Fruit fly (Drosophila melanogaster) whole organism, embryonic: ENCODE data around the gene CG10254.

Experiments used
- Bgb ChIP-seq: fragments of 200-800 bp; sonication (Bioruptor generic); IDR thresholded peaks from 2 replicates; pipeline ENCODE4 v1.3.6; 2022; ENCODE audit warnings: missing biosample characterization, missing genetic modification characterization; ENCODE audit not compliant: partially characterized antibody
- CG11504 ChIP-seq: fragments of 200-800 bp; sonication (Bioruptor generic); optimal IDR thresholded peaks from 3 replicates; lab custom pipeline; 2019; ENCODE audit warnings: missing biosample characterization, mild to moderate bottlenecking, missing genetic modification characterization, moderate library complexity
- CG12071 ChIP-seq: fragments of 200-800 bp; sonication (Bioruptor generic); optimal IDR thresholded peaks from 3 replicates; lab custom pipeline; 2018; ENCODE audit warnings: missing biosample characterization, mild to moderate bottlenecking, missing genetic modification characterization
- CG12744 ChIP-seq: fragments of 200-800 bp; sonication (Bioruptor generic); optimal IDR thresholded peaks from 2 replicates; lab custom pipeline; 2016; ENCODE audit warnings: missing biosample characterization, missing genetic modification characterization
- CG14710 ChIP-seq: fragments of 200-800 bp; sonication (Bioruptor generic); optimal IDR thresholded peaks from 3 replicates; lab custom pipeline; 2019; ENCODE audit warnings: missing biosample characterization, mild to moderate bottlenecking, missing genetic modification characterization, moderate library complexity
- CG15514 ChIP-seq: fragments of 200-800 bp; sonication (Bioruptor generic); optimal IDR thresholded peaks from 3 replicates; lab custom pipeline; 2017; ENCODE audit warnings: missing biosample characterization, missing genetic modification characterization, mild to moderate bottlenecking, moderate library complexity, missing genetic modification reagents
- CG15601 ChIP-seq: fragments of 200-800 bp; sonication (Bioruptor generic); optimal IDR thresholded peaks from 3 replicates; lab custom pipeline; 2019; ENCODE audit warnings: missing biosample characterization, mild to moderate bottlenecking, missing genetic modification characterization, moderate library complexity
- CG17361 ChIP-seq: fragments of 200-800 bp; sonication (Bioruptor generic); IDR thresholded peaks from 3 replicates; pipeline ENCODE4 v1.3.6; 2022; ENCODE audit warnings: missing biosample characterization, missing genetic modification characterization
- CG18599 ChIP-seq: fragments of 200-800 bp; sonication (Bioruptor generic); optimal IDR thresholded peaks from 3 replicates; lab custom pipeline; 2017; ENCODE audit warnings: missing biosample characterization, missing genetic modification characterization, mild to moderate bottlenecking, moderate library complexity, missing genetic modification reagents
- CG18619 ChIP-seq: fragments of 200-800 bp; sonication (Bioruptor generic); optimal IDR thresholded peaks from 3 replicates; lab custom pipeline; 2017; ENCODE audit warnings: missing biosample characterization, mild to moderate bottlenecking, missing genetic modification characterization
- CG2202 ChIP-seq: fragments of 200-800 bp; sonication (Bioruptor generic); optimal IDR thresholded peaks from 2 replicates; lab custom pipeline; 2018; ENCODE audit warnings: missing biosample characterization, mild to moderate bottlenecking, missing genetic modification characterization
- CG2875 ChIP-seq: fragments of 200-800 bp; sonication (Bioruptor generic); optimal IDR thresholded peaks from 2 replicates; lab custom pipeline; 2017; ENCODE audit warnings: missing biosample characterization, mild to moderate bottlenecking, missing genetic modification characterization, missing genetic modification reagents
- CG34224 ChIP-seq: fragments of 200-800 bp; sonication (Bioruptor generic); IDR thresholded peaks from 3 replicates; pipeline ENCODE4 v1.3.6; 2022; ENCODE audit warnings: missing biosample characterization, missing genetic modification characterization; ENCODE audit not compliant: partially characterized antibody
- CG5180 ChIP-seq: fragments of 200-800 bp; sonication (Bioruptor generic); optimal IDR thresholded peaks from 3 replicates; lab custom pipeline; 2017; ENCODE audit warnings: missing biosample characterization, missing genetic modification characterization, mild to moderate bottlenecking, moderate library complexity, missing genetic modification reagents
- CG6654 ChIP-seq: fragments of 200-800 bp; sonication (Bioruptor generic); optimal IDR thresholded peaks from 2 replicates; lab custom pipeline; 2017; ENCODE audit warnings: missing biosample characterization, mild to moderate bottlenecking, missing genetic modification characterization
- CG6854 ChIP-seq: fragments of 200-800 bp; sonication (Bioruptor generic); optimal IDR thresholded peaks from 3 replicates; lab custom pipeline; 2017; ENCODE audit warnings: missing biosample characterization, mild to moderate bottlenecking, missing genetic modification characterization
- CG7987 ChIP-seq: fragments of 200-800 bp; sonication (Bioruptor generic); optimal IDR thresholded peaks from 2 replicates; lab custom pipeline; 2018; ENCODE audit warnings: missing biosample characterization, mild to moderate bottlenecking, missing genetic modification characterization, moderate library complexity
- CG8478 ChIP-seq: fragments of >200 bp; optimal IDR thresholded peaks from 2 replicates; lab custom pipeline; 2018
- CG9932 ChIP-seq: fragments of 200-800 bp; sonication (Bioruptor generic); IDR thresholded peaks from 2 replicates; pipeline ENCODE4 v1.3.6; 2022; ENCODE audit warnings: missing biosample characterization, missing genetic modification characterization
- Dek ChIP-seq: fragments of 200-800 bp; sonication (Bioruptor generic); optimal IDR thresholded peaks from 3 replicates; lab custom pipeline; 2019; ENCODE audit warnings: missing biosample characterization, mild to moderate bottlenecking, missing genetic modification characterization, moderate library complexity
- Drgx ChIP-seq: fragments of 200-800 bp; sonication (Bioruptor generic); IDR thresholded peaks from 2 replicates; pipeline ENCODE4 v1.3.6; 2022; ENCODE audit warnings: missing biosample characterization, missing genetic modification characterization
- HHEX ChIP-seq: fragments of 200-800 bp; sonication (Bioruptor generic); optimal IDR thresholded peaks from 3 replicates; lab custom pipeline; 2017; ENCODE audit warnings: missing biosample characterization, mild to moderate bottlenecking, missing genetic modification characterization, missing genetic modification reagents
- HLH4C ChIP-seq: fragments of 200-800 bp; sonication (Bioruptor generic); IDR thresholded peaks from 3 replicates; pipeline ENCODE4 v1.3.6; 2022; ENCODE audit warnings: missing biosample characterization, missing genetic modification characterization; ENCODE audit not compliant: partially characterized antibody
- Hmx ChIP-seq: fragments of 200-800 bp; sonication (Bioruptor generic); optimal IDR thresholded peaks from 2 replicates; lab custom pipeline; 2016; ENCODE audit warnings: missing biosample characterization, missing genetic modification characterization
- Med ChIP-seq: fragments of 200-800 bp; sonication (Bioruptor generic); peaks from one replicate; lab custom pipeline; 2016; ENCODE audit warnings: missing biosample characterization, missing genetic modification characterization, mild to moderate bottlenecking, inconsistent platforms, moderate library complexity
- NFAT ChIP-seq: fragments of 200-800 bp; sonication (Bioruptor generic); IDR thresholded peaks from 2 replicates; pipeline ENCODE4 v1.3.6; 2022; ENCODE audit warnings: missing biosample characterization, missing genetic modification characterization
- Nf-YC ChIP-seq: fragments of 200-800 bp; optimal IDR thresholded peaks from 3 replicates; lab custom pipeline; 2019; ENCODE audit warnings: missing biosample characterization, mild to moderate bottlenecking, missing genetic modification characterization, moderate library complexity
- Xrp1 ChIP-seq: fragments of 200-800 bp; sonication (Bioruptor generic); IDR thresholded peaks from 2 replicates; pipeline ENCODE4 v1.3.6; 2022; ENCODE audit warnings: missing biosample characterization, missing genetic modification characterization
- bbx ChIP-seq: fragments of 200-800 bp; sonication (Bioruptor generic); IDR thresholded peaks from 2 replicates; pipeline ENCODE4 v1.3.6; 2022; ENCODE audit warnings: missing biosample characterization, missing genetic modification characterization; ENCODE audit not compliant: partially characterized antibody
- cad ChIP-seq: fragments of >200 bp; optimal IDR thresholded peaks from 2 replicates; lab custom pipeline; 2017; ENCODE audit warnings: missing biosample characterization, missing genetic modification characterization
- dysf ChIP-seq: fragments of 200-800 bp; sonication (Bioruptor generic); IDR thresholded peaks from 3 replicates; pipeline ENCODE4 v1.3.6; 2022; ENCODE audit warnings: missing biosample characterization, missing genetic modification characterization
- fd102C ChIP-seq: fragments of 200-800 bp; sonication (Bioruptor generic); optimal IDR thresholded peaks from 2 replicates; lab custom pipeline; 2018; ENCODE audit warnings: missing biosample characterization, mild to moderate bottlenecking, missing genetic modification characterization, moderate library complexity
- gcm ChIP-seq: fragments of 200-800 bp; sonication (Bioruptor generic); optimal IDR thresholded peaks from 2 replicates; lab custom pipeline; 2019; ENCODE audit warnings: missing biosample characterization, mild to moderate bottlenecking, missing genetic modification characterization, moderate library complexity
- gsb ChIP-seq: fragments of 200-800 bp; sonication (Bioruptor generic); IDR thresholded peaks from 2 replicates; pipeline ENCODE4 v1.3.6; 2022; ENCODE audit warnings: missing biosample characterization, missing genetic modification characterization
- hbn ChIP-seq: fragments of 200-800 bp; sonication (Bioruptor generic); IDR thresholded peaks from 2 replicates; pipeline ENCODE4 v1.3.6; 2022; ENCODE audit warnings: missing biosample characterization, missing genetic modification characterization; ENCODE audit not compliant: partially characterized antibody
- inv ChIP-seq: fragments of 200-800 bp; sonication (Bioruptor generic); IDR thresholded peaks from 2 replicates; pipeline ENCODE4 v1.3.6; 2022; ENCODE audit warnings: missing biosample characterization, missing genetic modification characterization; ENCODE audit not compliant: partially characterized antibody
- klu ChIP-seq: fragments of 200-800 bp; sonication (Bioruptor generic); IDR thresholded peaks from 2 replicates; pipeline ENCODE4 v1.3.6; 2022; ENCODE audit warnings: missing biosample characterization, missing genetic modification characterization
- mld ChIP-seq: fragments of 200-800 bp; sonication (Bioruptor generic); IDR thresholded peaks from 3 replicates; pipeline ENCODE4 v1.3.6; 2022; ENCODE audit warnings: missing biosample characterization, missing genetic modification characterization; ENCODE audit not compliant: partially characterized antibody
- org-1 ChIP-seq: fragments of 200-800 bp; sonication (Bioruptor generic); optimal IDR thresholded peaks from 2 replicates; lab custom pipeline; 2017; ENCODE audit warnings: missing biosample characterization, missing genetic modification characterization
- pho ChIP-seq: fragments of 200-800 bp; sonication (Bioruptor generic); optimal IDR thresholded peaks from 2 replicates; lab custom pipeline; 2016; ENCODE audit warnings: missing biosample characterization, missing genetic modification characterization
- pros ChIP-seq: fragments of 200-800 bp; sonication (Bioruptor generic); optimal IDR thresholded peaks from 3 replicates; lab custom pipeline; 2019; ENCODE audit warnings: missing biosample characterization, mild to moderate bottlenecking, missing genetic modification characterization, moderate library complexity
- scrt ChIP-seq: fragments of 200-800 bp; sonication (Bioruptor generic); optimal IDR thresholded peaks from 2 replicates; lab custom pipeline; 2018; ENCODE audit warnings: missing biosample characterization, mild to moderate bottlenecking, missing genetic modification characterization, moderate library complexity
- sd ChIP-seq: fragments of 200-800 bp; sonication (Bioruptor generic); optimal IDR thresholded peaks from 3 replicates; lab custom pipeline; 2018; ENCODE audit warnings: missing biosample characterization, mild to moderate bottlenecking, missing genetic modification characterization, moderate library complexity
- sens ChIP-seq: fragments of 200-800 bp; sonication (Bioruptor generic); peaks from one replicate; lab custom pipeline; 2016; ENCODE audit warnings: missing biosample characterization, missing genetic modification characterization
- slp2 ChIP-seq: fragments of 200-800 bp; sonication (Bioruptor generic); optimal IDR thresholded peaks from 2 replicates; lab custom pipeline; 2016; ENCODE audit warnings: missing biosample characterization, missing genetic modification characterization
- sr ChIP-seq: fragments of 200-800 bp; sonication (Bioruptor generic); IDR thresholded peaks from 3 replicates; pipeline ENCODE4 v1.3.6; 2022; ENCODE audit warnings: missing biosample characterization, missing genetic modification characterization
- vnd ChIP-seq: fragments of 200-800 bp; sonication (Bioruptor generic); IDR thresholded peaks from 3 replicates; pipeline ENCODE4 v1.3.6; 2022; ENCODE audit warnings: missing biosample characterization, missing genetic modification characterization; ENCODE audit not compliant: partially characterized antibody

CG10254 gene

DNA sequence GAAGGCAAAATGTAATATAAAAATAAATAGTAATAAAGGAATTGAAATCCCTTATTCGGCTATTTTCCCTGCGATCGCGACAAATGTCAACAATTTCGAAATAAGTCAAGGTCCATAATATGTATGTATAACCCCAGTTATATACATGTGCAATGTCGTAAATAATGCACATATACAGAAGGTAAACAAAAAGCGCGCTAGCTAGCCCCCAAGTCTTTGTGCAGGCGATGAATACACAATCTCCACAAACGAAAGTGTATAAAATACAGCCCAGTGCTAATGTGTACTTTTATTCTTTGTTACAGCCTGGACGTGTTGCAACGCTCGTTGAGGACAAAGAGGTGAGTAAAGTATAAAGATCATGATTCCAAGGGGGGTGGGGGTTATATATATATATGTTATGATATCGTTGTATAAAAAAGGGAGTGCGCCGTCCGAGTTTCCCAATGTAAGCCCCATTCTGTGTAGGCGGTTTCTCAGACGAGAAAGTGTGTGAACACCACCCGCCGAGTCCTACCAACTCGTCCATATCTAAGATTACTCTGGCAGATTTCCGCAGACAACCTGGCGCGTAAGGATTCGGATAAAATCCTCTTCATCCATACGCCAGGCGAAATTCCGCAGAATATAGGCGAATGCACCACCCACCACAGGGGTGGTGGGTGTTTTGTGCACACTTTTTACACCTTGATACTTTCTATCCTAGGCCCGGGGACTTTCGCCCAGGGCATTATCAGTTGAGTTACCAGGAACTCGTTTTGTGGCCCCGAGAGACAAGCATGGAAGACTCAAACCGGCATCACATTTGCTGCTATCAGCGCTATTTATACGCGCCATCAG, 35.1 kb upstream of the CG10254 start (continued):
- TF ChIP-seq CG15514 (peak; percentile 25), CG18599 (GFP tag; lab: Kevin White, UChicago) (peak; percentile 30), org-1 (GFP tag; lab: Kevin White, UChicago) (no peak), scrt (GFP tag; lab: Kevin White, UChicago) (no peak), gcm (GFP tag; lab: Kevin White, UChicago) (peak; percentile 48), CG2875 (GFP tag; lab: Kevin White, UChicago) (peak; percentile 18), CG6854 (GFP tag; lab: Kevin White, UChicago) (peak; percentile 42), CG5180 (GFP tag; lab: Kevin White, UChicago) (peak; percentile 42), CG2202 (tag; lab: Kevin White, UChicago) (peak; percentile 21), sens (GFP tag; lab: Kevin White, UChicago) (peak; percentile 72), Med (no peak), CG8478 (lab: Kevin White, UChicago) (no peak), fd102C (GFP tag; lab: Kevin White, UChicago) (peak; percentile 16), pros (GFP tag; lab: Kevin White, UChicago) (peak; percentile 89), Drgx (GFP tag; lab: Robert Waterston, UW) (peak; percentile 44), CG12744 (GFP tag; lab: Kevin White, UChicago) (peak; percentile 7), CG14710 (peak; percentile 21), Dek (tag; lab: Kevin White, UChicago) (peak; percentile 24), hbn (0 out of 2 replicates have a peak, but pooled peaks have one; percentile 45), CG11504 (tag; lab: Kevin White, UChicago) (peak; percentile 6), CG9932 (0 out of 2 replicates have a peak, but pooled peaks have one; percentile 12), CG15601 (tag; lab: Kevin White, UChicago) (peak; percentile 36), bbx (GFP tag; lab: Robert Waterston, UW) (peak; percentile 78), gsb (peak; percentile 36; the same call in 1 of the 2 replicates), pho (GFP tag; lab: Kevin White, UChicago) (peak; percentile 17), Nf-YC (tag; lab: Kevin White, UChicago) (peak; percentile 38), slp2 (GFP tag; lab: Kevin White, UChicago) (no peak), CG7987 (peak; percentile 19), Bgb (GFP tag; lab: Robert Waterston, UW) (peak; percentile 79), HHEX (GFP tag; lab: Kevin White, UChicago) (peak; percentile 35), CG17361 (GFP tag; lab: Robert Waterston, UW) (no peak; the same call in 2 of the 3 replicates), mld (GFP tag; lab: Robert Waterston, UW) (peak; percentile 44), Hmx (GFP tag; lab: Kevin White, UChicago) (no peak), vnd (GFP tag; lab: Robert Waterston, UW) (peak; percentile 60), sd (tag; lab: Kevin White, UChicago) (peak; percentile 92), Xrp1 (GFP tag; lab: Robert Waterston, UW) (peak; percentile 16; the same call in 1 of the 2 replicates), sr (GFP tag; lab: Robert Waterston, UW) (0 out of 3 replicates have a peak, but pooled peaks have one; percentile 36), CG34224 (GFP tag; lab: Robert Waterston, UW) (peak; percentile 72), CG18619 (GFP tag; lab: Kevin White, UChicago) (no peak), CG6654 (no peak), inv (GFP tag; lab: Robert Waterston, UW) (peak; percentile 45), HLH4C (GFP tag; lab: Robert Waterston, UW) (peak; percentile 64), dysf (GFP tag; lab: Robert Waterston, UW) (0 out of 3 replicates have a peak, but pooled peaks have one; percentile 22), cad (GFP tag; lab: Kevin White, UChicago) (peak; percentile 5), CG12071 (peak; percentile 20), klu (GFP tag; lab: Robert Waterston, UW) (peak; percentile 30; the same call in 1 of the 2 replicates), NFAT (GFP tag; lab: Robert Waterston, UW) (0 out of 2 replicates have a peak, but pooled peaks have one; percentile 11)
